Fruit fly (Drosophila melanogaster) Kc167 (cell line): ENCODE measurements around the gene CG31007.

Experiments used
- Myc ChIP-seq: fragments of >200 bp; optimal IDR thresholded peaks from 2 replicates; lab custom pipeline; 2017; ENCODE audit warnings: missing external identifiers
- psq ChIP-seq: fragments of >200 bp; optimal IDR thresholded peaks from 2 replicates; lab custom pipeline; 2017; ENCODE audit warnings: missing external identifiers
- ttk ChIP-seq: sonication (Bioruptor generic); optimal IDR thresholded peaks from 2 replicates; lab custom pipeline; 2017; ENCODE audit warnings: missing external identifiers

DNA sequence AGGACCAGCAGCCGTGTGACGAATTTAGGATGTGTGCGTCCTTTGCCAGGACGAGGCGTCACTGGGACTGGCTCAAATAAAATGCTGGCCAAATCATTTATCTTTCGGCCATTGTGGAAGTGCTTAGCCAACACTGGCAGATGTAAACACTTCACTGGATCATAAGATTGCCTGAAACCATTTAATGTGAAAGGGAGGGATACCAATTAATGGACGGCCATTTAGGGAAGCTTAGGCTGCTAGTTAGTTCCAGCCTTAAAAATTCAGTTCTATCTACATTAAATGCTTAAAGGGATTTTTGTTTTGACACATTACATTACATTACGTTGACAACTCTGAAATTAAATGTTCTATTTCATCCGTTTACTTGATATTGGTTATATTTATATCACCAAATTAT lies 32.9 kb downstream of the CG31007 start, which contains the start of gene CG15548:
- TF ChIP-seq Myc (lab: Kevin White, UChicago) (no peak), ttk (lab: Kevin White, UChicago) (no peak), psq (lab: Kevin White, UChicago) (no peak)
